Worm (Caenorhabditis elegans) whole organism, L3 larva: ENCODE measurements around the gene T03F6.10.

Experiments
- elt-1 ChIP-seq: fragments of 150-350 bp; optimal IDR thresholded peaks from 2 replicates; lab custom pipeline; 2014; ENCODE audit warnings: missing biosample characterization, missing genetic modification characterization
- fos-1 ChIP-seq: fragments of 150-350 bp; optimal IDR thresholded peaks from 2 replicates; lab custom pipeline; 2014; ENCODE audit warnings: missing biosample characterization, missing genetic modification characterization
- hmg-11 ChIP-seq: sonication (generic microtip); optimal IDR thresholded peaks from 2 replicates; lab custom pipeline; 2016; ENCODE audit warnings: missing genetic modification characterization, missing compliant biosample characterization
- nhr-11 ChIP-seq: fragments of 150-350 bp; optimal IDR thresholded peaks from 2 replicates; lab custom pipeline; 2014; ENCODE audit warnings: missing biosample characterization, missing genetic modification characterization
- nhr-76 ChIP-seq: fragments of 150-350 bp; sonication (generic microtip); optimal IDR thresholded peaks from 5 replicates; lab custom pipeline; 2014; ENCODE audit warnings: missing biosample characterization, missing genetic modification characterization
- sea-2 ChIP-seq: fragments of 150-350 bp; sonication (generic microtip); optimal IDR thresholded peaks from 4 replicates; lab custom pipeline; 2014; ENCODE audit warnings: missing biosample characterization, missing genetic modification reagents, missing genetic modification characterization
- unc-39 ChIP-seq: sonication (generic microtip); optimal IDR thresholded peaks from 4 replicates; lab custom pipeline; 2017; ENCODE audit warnings: missing biosample characterization, missing genetic modification characterization
- unc-62 ChIP-seq: fragments of 150-350 bp; sonication (generic microtip); optimal IDR thresholded peaks from 4 replicates; lab custom pipeline; 2014; ENCODE audit warnings: missing biosample characterization, missing genetic modification reagents, missing genetic modification characterization

ce11 chrIII:13402934-13403333 is 24.8 kb upstream of the T03F6.10 start, which contains the start of gene mig-18:
- TF ChIP-seq hmg-11 (tag; lab: Kevin White, UChicago) (no peak), unc-39 (tag; lab: Kevin White, UChicago) (no peak), elt-1 (tag; lab: Kevin White, UChicago) (no peak), nhr-76 (tag; lab: Kevin White, UChicago) (no peak), fos-1 (tag; lab: Kevin White, UChicago) (no peak), unc-62 (GFP tag; lab: Kevin White, UChicago) (no peak), nhr-11 (no peak), sea-2 (GFP tag; lab: Kevin White, UChicago) (no peak)
